Worm (Caenorhabditis elegans) whole organism, L1 larva: ENCODE measurements around the gene M03F8.5.

ENCODE experiments used
- C16A3.4 ChIP-seq: fragments of 150-350 bp; optimal IDR thresholded peaks from 2 replicates; lab custom pipeline; 2014; ENCODE audit warnings: missing biosample characterization, missing genetic modification characterization
- Y116A8C.19 ChIP-seq: sonication (generic microtip); optimal IDR thresholded peaks from 2 replicates; lab custom pipeline; 2016; ENCODE audit warnings: missing compliant biosample characterization, missing genetic modification characterization, borderline replicate concordance
- aha-1 ChIP-seq: fragments of 150-350 bp; optimal IDR thresholded peaks from 2 replicates; lab custom pipeline; 2014; ENCODE audit warnings: missing biosample characterization, missing genetic modification characterization
- alr-1 ChIP-seq: fragments of 200-800 bp; sonication (Bioruptor generic); optimal IDR thresholded peaks from 2 replicates; lab custom pipeline; 2018; ENCODE audit warnings: borderline replicate concordance, mild to moderate bottlenecking, missing genetic modification characterization, missing compliant biosample characterization
- aly-2 ChIP-seq: fragments of 150-350 bp; optimal IDR thresholded peaks from 2 replicates; lab custom pipeline; 2014; ENCODE audit warnings: missing biosample characterization, missing genetic modification characterization
- blmp-1 ChIP-seq: fragments of 150-350 bp; optimal IDR thresholded peaks from 2 replicates; lab custom pipeline; 2014; ENCODE audit warnings: missing biosample characterization, missing genetic modification characterization
- ceh-82 ChIP-seq, 3 experiments: fragments of 150-350 bp in 1 of 3; sonication (generic microtip) in 2 of 3; optimal IDR thresholded peaks; 2 replicates each; lab custom pipeline; 2014 to 2017; ENCODE audit warnings: missing biosample characterization in 3 of 3, missing genetic modification characterization in 3 of 3
- ceh-90 ChIP-seq: sonication (generic microtip); optimal IDR thresholded peaks from 2 replicates; lab custom pipeline; 2016; ENCODE audit warnings: missing genetic modification characterization, missing compliant biosample characterization
- ces-1 ChIP-seq: fragments of 150-350 bp; optimal IDR thresholded peaks from 2 replicates; lab custom pipeline; 2014; ENCODE audit warnings: missing biosample characterization, missing genetic modification reagents, missing genetic modification characterization
- efl-3 ChIP-seq: fragments of 200-800 bp; sonication (Bioruptor generic); optimal IDR thresholded peaks from 2 replicates; lab custom pipeline; 2018; ENCODE audit warnings: mild to moderate bottlenecking, missing genetic modification characterization, missing compliant biosample characterization
- egl-13 ChIP-seq: sonication (generic microtip); optimal IDR thresholded peaks from 2 replicates; lab custom pipeline; 2016; ENCODE audit warnings: missing genotype, missing genetic modification reagents, missing genetic modification characterization, missing compliant biosample characterization
- hlh-4 ChIP-seq: sonication (generic microtip); optimal IDR thresholded peaks from 2 replicates; lab custom pipeline; 2016; ENCODE audit warnings: mild to moderate bottlenecking, missing genetic modification characterization, missing compliant biosample characterization
- irx-1 ChIP-seq: sonication (generic microtip); optimal IDR thresholded peaks from 2 replicates; lab custom pipeline; 2016; ENCODE audit warnings: missing genetic modification characterization, missing compliant biosample characterization
- lin-14 ChIP-seq: fragments of 200-800 bp; sonication (Bioruptor generic); optimal IDR thresholded peaks from 2 replicates; lab custom pipeline; 2018; ENCODE audit warnings: mild to moderate bottlenecking, missing genetic modification characterization, moderate library complexity, missing compliant biosample characterization
- lin-35 ChIP-seq, 2 experiments: fragments of 150-350 bp; optimal IDR thresholded peaks; 2 replicates each; lab custom pipeline; 2014; ENCODE audit warnings: missing biosample characterization in 2 of 2, missing genetic modification characterization in 2 of 2, missing genetic modification reagents in 2 of 2
- lin-39 ChIP-seq: fragments of 150-350 bp; optimal IDR thresholded peaks from 2 replicates; lab custom pipeline; 2014; ENCODE audit warnings: missing biosample characterization, missing genetic modification reagents, missing genetic modification characterization
- lir-3 ChIP-seq: sonication (generic microtip); optimal IDR thresholded peaks from 2 replicates; lab custom pipeline; 2016; ENCODE audit warnings: mild to moderate bottlenecking, missing genetic modification characterization, moderate library complexity, missing compliant biosample characterization; ENCODE audit not compliant: poor library complexity
- lsy-2 ChIP-seq, 2 experiments: fragments of 150-350 bp; optimal IDR thresholded peaks; 2 replicates each; lab custom pipeline; 2014; ENCODE audit warnings: missing biosample characterization in 2 of 2, missing genetic modification characterization in 2 of 2
- mab-9 ChIP-seq: fragments of 200-800 bp; sonication (Bioruptor generic); IDR thresholded peaks from 2 replicates; pipeline ENCODE4 v1.3.6; 2022; ENCODE audit warnings: missing genetic modification reagents, missing genetic modification characterization, missing compliant biosample characterization
- mdl-1 ChIP-seq, 2 experiments: fragments of 150-350 bp; optimal IDR thresholded peaks; 2 replicates each; lab custom pipeline; 2014 to 2017; ENCODE audit warnings: missing biosample characterization in 2 of 2, missing genetic modification characterization in 2 of 2, inconsistent platforms in 1 of 2
- mep-1 ChIP-seq: fragments of 150-350 bp; optimal IDR thresholded peaks from 2 replicates; lab custom pipeline; 2014; ENCODE audit warnings: missing biosample characterization, missing genetic modification characterization
- nhr-12 ChIP-seq: sonication (generic microtip); optimal IDR thresholded peaks from 2 replicates; lab custom pipeline; 2017; ENCODE audit warnings: missing biosample characterization, missing genetic modification characterization
- nhr-20 ChIP-seq: sonication (generic microtip); optimal IDR thresholded peaks from 2 replicates; lab custom pipeline; 2016; ENCODE audit warnings: mild to moderate bottlenecking, missing genetic modification characterization, missing compliant biosample characterization
- nhr-237 ChIP-seq: fragments of 150-350 bp; optimal IDR thresholded peaks from 2 replicates; lab custom pipeline; 2014; ENCODE audit warnings: missing biosample characterization, missing genetic modification characterization
- nhr-84 ChIP-seq: sonication (generic microtip); optimal IDR thresholded peaks from 2 replicates; lab custom pipeline; 2017; ENCODE audit warnings: missing biosample characterization, missing genetic modification characterization
- nhr-90 ChIP-seq: sonication (generic microtip); optimal IDR thresholded peaks from 2 replicates; lab custom pipeline; 2016; ENCODE audit warnings: mild to moderate bottlenecking, missing genetic modification characterization, missing compliant biosample characterization; ENCODE audit not compliant: poor library complexity
- pax-3 ChIP-seq: fragments of 200-800 bp; sonication (Bioruptor generic); optimal IDR thresholded peaks from 2 replicates; lab custom pipeline; 2018; ENCODE audit warnings: mild to moderate bottlenecking, missing genetic modification characterization, moderate library complexity, missing compliant biosample characterization
- rnt-1 ChIP-seq: sonication (generic microtip); optimal IDR thresholded peaks from 2 replicates; lab custom pipeline; 2016; ENCODE audit warnings: mild to moderate bottlenecking, missing genetic modification characterization, moderate library complexity, missing compliant biosample characterization
- skn-1 ChIP-seq: fragments of 150-350 bp; optimal IDR thresholded peaks from 2 replicates; lab custom pipeline; 2014; ENCODE audit warnings: missing biosample characterization, missing genetic modification characterization
- snpc-4 ChIP-seq: fragments of 150-350 bp; optimal IDR thresholded peaks from 2 replicates; lab custom pipeline; 2014; ENCODE audit warnings: missing biosample characterization, missing genetic modification characterization
- swsn-7 ChIP-seq: sonication (generic microtip); optimal IDR thresholded peaks from 2 replicates; lab custom pipeline; 2016; ENCODE audit warnings: missing genetic modification characterization, missing compliant biosample characterization
- tlp-1 ChIP-seq: fragments of 150-350 bp; optimal IDR thresholded peaks from 2 replicates; lab custom pipeline; 2014; ENCODE audit warnings: missing biosample characterization, missing genetic modification characterization
- unc-62 ChIP-seq: fragments of 150-350 bp; optimal IDR thresholded peaks from 2 replicates; lab custom pipeline; 2014; ENCODE audit warnings: missing biosample characterization, missing genetic modification reagents, missing genetic modification characterization
- zag-1 ChIP-seq: fragments of 150-350 bp; optimal IDR thresholded peaks from 2 replicates; lab custom pipeline; 2014; ENCODE audit warnings: missing biosample characterization, missing genetic modification characterization
- ztf-11 ChIP-seq, 2 experiments: sonication (generic microtip); optimal IDR thresholded peaks; 2 replicates each; lab custom pipeline; 2016 to 2017; ENCODE audit warnings: missing genetic modification characterization in 2 of 2, missing biosample characterization in 1 of 2, missing compliant biosample characterization in 1 of 2
- ztf-4 ChIP-seq: fragments of 150-350 bp; optimal IDR thresholded peaks from 2 replicates; lab custom pipeline; 2014; ENCODE audit warnings: missing biosample characterization, missing genetic modification characterization

M03F8.5 gene

ce11 chrV:5907090-5907489 is 29.5 kb downstream of the M03F8.5 start, which contains the start of gene C04E6.4:
Gene C04E6.4 (plus strand): TSS chrV:5907390.
- TF ChIP-seq egl-13 (tag; lab: Kevin White, UChicago) (no peak), mab-9 (GFP tag; lab: Robert Waterston, UW) (no peak), pax-3 (tag; lab: Kevin White, UChicago) (no peak), aly-2 (tag; lab: Kevin White, UChicago) (no peak), snpc-4 (tag; lab: Kevin White, UChicago) (no peak), blmp-1 (tag; lab: Kevin White, UChicago) (no peak), efl-3 (GFP tag; lab: Kevin White, UChicago) (no peak), nhr-12 (tag; lab: Kevin White, UChicago) (no peak)

ce11 chrV:5906252-5906651 is 30.3 kb downstream of the M03F8.5 start, which contains the start of gene srd-15:
Gene srd-15 (minus strand): TSS chrV:5906352.
- TF ChIP-seq unc-62 (GFP tag; lab: Kevin White, UChicago): no peak
- TF ChIP-seq ceh-90 (tag; lab: Kevin White, UChicago): no peak
- TF ChIP-seq zag-1 (tag; lab: Kevin White, UChicago): no peak
- TF ChIP-seq pax-3 (tag; lab: Kevin White, UChicago): no peak
- TF ChIP-seq ztf-4: no peak
- no peak for TF ChIP-seq C16A3.4 (tag; lab: Kevin White, UChicago)
- TF ChIP-seq ceh-82 (tag; optimal IDR thresholded peaks at IDR 0.05; lab: Kevin White, UChicago): no peak
- no peak for TF ChIP-seq mep-1 (tag; lab: Kevin White, UChicago)
- no peak for TF ChIP-seq ztf-11 (tag; optimal IDR thresholded peaks at IDR 0.05; lab: Kevin White, UChicago)
- no peak for TF ChIP-seq nhr-84 (tag; lab: Kevin White, UChicago)
- no peak for TF ChIP-seq lir-3 (tag; lab: Kevin White, UChicago)
- no peak for TF ChIP-seq egl-13 (tag; lab: Kevin White, UChicago)
- no peak for TF ChIP-seq ces-1
- no peak for TF ChIP-seq nhr-20 (tag; lab: Kevin White, UChicago)
- TF ChIP-seq lin-35 (GFP tag; optimal IDR thresholded peaks at IDR 0.05; lab: Kevin White, UChicago): no peak
- no peak for TF ChIP-seq nhr-237 (tag; lab: Kevin White, UChicago)
- TF ChIP-seq mdl-1 (tag; optimal IDR thresholded peaks at IDR 0.05; lab: Kevin White, UChicago): no peak
- TF ChIP-seq hlh-4 (tag; lab: Kevin White, UChicago): no peak

ce11 chrV:5901833-5902232 is 34.8 kb downstream of the M03F8.5 start, which contains the start of gene C04E6.5:
Gene C04E6.5 (plus strand): TSS chrV:5902133.
- TF ChIP-seq skn-1 (tag; lab: Kevin White, UChicago): no peak
- no peak for TF ChIP-seq rnt-1 (tag; lab: Kevin White, UChicago)
- TF ChIP-seq nhr-90 (tag; lab: Kevin White, UChicago): no peak
- TF ChIP-seq lin-39 (tag; lab: Kevin White, UChicago): no peak

- no peak for TF ChIP-seq zag-1 (tag; lab: Kevin White, UChicago)
- TF ChIP-seq snpc-4 (tag; lab: Kevin White, UChicago): no peak
- TF ChIP-seq Y116A8C.19: no peak
- TF ChIP-seq tlp-1: no peak
- TF ChIP-seq hlh-4 (tag; lab: Kevin White, UChicago): no peak
- no peak for TF ChIP-seq swsn-7
- no peak for TF ChIP-seq ceh-90 (tag; lab: Kevin White, UChicago)
- TF ChIP-seq rnt-1 (tag; lab: Kevin White, UChicago): no peak
- no peak for TF ChIP-seq lin-35 (GFP tag; optimal IDR thresholded peaks at IDR 0.05; lab: Kevin White, UChicago)
- TF ChIP-seq aha-1 (tag; lab: Kevin White, UChicago): no peak
These were observed 36.7 kb downstream of the M03F8.5 start, which contains the start of gene srd-16 for ce11 chrV:5899940-5900339. Gene srd-16 (minus strand): TSS chrV:5900040.

ce11 chrV:5895021-5895420 is 41.6 kb downstream of the M03F8.5 start, which contains the start of gene grd-9:
Gene grd-9 (plus strand): TSS chrV:5895321.
- no peak for TF ChIP-seq lsy-2 (tag; optimal IDR thresholded peaks at IDR 0.05; lab: Kevin White, UChicago)
- no peak for TF ChIP-seq irx-1
- TF ChIP-seq lin-14 (GFP tag; lab: Kevin White, UChicago): no peak
- TF ChIP-seq alr-1 (tag; lab: Kevin White, UChicago): no peak
